Fruit fly (Drosophila melanogaster): ENCODE measurements around the gene CG11279.

dm6 chr3L:13061322-13061809, 14.6 kb downstream of the CG11279 start, which contains the start of the genes CG14115 and CG34428:
- TF ChIP-seq cnc (optimal IDR thresholded peaks at IDR 0.05) (no peak), kay (GFP tag; ENCODE audit: borderline replicate concordance) (no peak), Mnt (GFP tag; optimal IDR thresholded peaks at IDR 0.05) (no peak), Hr96 (GFP tag; optimal IDR thresholded peaks at IDR 0.05) (no peak), tj (GFP tag; optimal IDR thresholded peaks at IDR 0.05) (no peak)

All from whole organism, adult.